Worm (Caenorhabditis elegans): ENCODE measurements around the gene slc-17.3.

Gene slc-17.3

ce11 chrIII:7889036-7889435 lies 23.9 kb upstream of the slc-17.3 start:
- TF ChIP-seq drap-1 (GFP tag; optimal IDR thresholded peaks at IDR 0.05), result no peak
- TF ChIP-seq mab-5 (tag; optimal IDR thresholded peaks at IDR 0.05), result no peak
- TF ChIP-seq snpc-4 (tag; optimal IDR thresholded peaks at IDR 0.05), result no peak
- TF ChIP-seq cnd-1 (tag; optimal IDR thresholded peaks at IDR 0.05), result no peak

ce11 chrIII:7884863-7885262 lies 19.8 kb upstream of the slc-17.3 start, which contains the start of gene ZK688.11:
TSS of gene ZK688.11 (minus strand) at chrIII:7884963.
- no peak for TF ChIP-seq nhr-28 (tag; optimal IDR thresholded peaks at IDR 0.05)
- no peak for TF ChIP-seq unc-120 (tag; optimal IDR thresholded peaks at IDR 0.05; ENCODE audit: poor library complexity, severe bottlenecking)
- no peak for TF ChIP-seq nhr-2 (tag; optimal IDR thresholded peaks at IDR 0.05)

ce11 chrIII:7882900-7883299 lies 17.8 kb upstream of the slc-17.3 start, which contains the start of gene ZK688.9:
TSS of gene ZK688.9 (minus strand) at chrIII:7883000.
- TF ChIP-seq mab-5 (tag; optimal IDR thresholded peaks at IDR 0.05) (no peak), elt-1 (tag; optimal IDR thresholded peaks at IDR 0.05; ENCODE audit: borderline replicate concordance, insufficient read depth) (no peak), mep-1 (tag; optimal IDR thresholded peaks at IDR 0.05) (no peak), nhr-76 (tag; optimal IDR thresholded peaks at IDR 0.05) (no peak), unc-120 (tag; optimal IDR thresholded peaks at IDR 0.05; ENCODE audit: poor library complexity, severe bottlenecking) (no peak), mls-2 (tag; optimal IDR thresholded peaks at IDR 0.05) (no peak), bed-3 (GFP tag; optimal IDR thresholded peaks at IDR 0.05) (no peak), unc-62 (GFP tag; optimal IDR thresholded peaks at IDR 0.05) (no peak), drap-1 (GFP tag; optimal IDR thresholded peaks at IDR 0.05) (no peak), ztf-11 (tag; optimal IDR thresholded peaks at IDR 0.05) (no peak), ham-2 (GFP tag; optimal IDR thresholded peaks at IDR 0.05) (no peak), lin-32 (GFP tag; optimal IDR thresholded peaks at IDR 0.05) (no peak), snpc-4 (tag; optimal IDR thresholded peaks at IDR 0.05) (no peak), nhr-12 (tag; optimal IDR thresholded peaks at IDR 0.05) (no peak), sem-2 (GFP tag; optimal IDR thresholded peaks at IDR 0.05) (no peak), M03D4.4 (tag; optimal IDR thresholded peaks at IDR 0.05) (no peak), ceh-39 (tag; optimal IDR thresholded peaks at IDR 0.05) (no peak)

ce11 chrIII:7880132-7880715 lies 15.1 kb upstream of the slc-17.3 start:
- TF ChIP-seq nhr-28 (tag; optimal IDR thresholded peaks at IDR 0.05), result no peak
- no peak for TF ChIP-seq flh-1 (GFP tag; optimal IDR thresholded peaks at IDR 0.05)
- peak; percentile 57 for TF ChIP-seq unc-120 (tag; optimal IDR thresholded peaks at IDR 0.05; ENCODE audit: poor library complexity, severe bottlenecking)
- no peak for TF ChIP-seq ham-2 (GFP tag; optimal IDR thresholded peaks at IDR 0.05)
- peak; percentile 75 for TF ChIP-seq hlh-1 (tag; optimal IDR thresholded peaks at IDR 0.05)
- TF ChIP-seq unc-62 (GFP tag; optimal IDR thresholded peaks at IDR 0.05), result peak; percentile 46
- TF ChIP-seq bed-3 (GFP tag; optimal IDR thresholded peaks at IDR 0.05), result no peak
- no peak for TF ChIP-seq cnd-1 (tag; optimal IDR thresholded peaks at IDR 0.05)
- TF ChIP-seq ztf-11 (tag; optimal IDR thresholded peaks at IDR 0.05), result no peak
- no peak for TF ChIP-seq M03D4.4 (tag; optimal IDR thresholded peaks at IDR 0.05)
- TF ChIP-seq ceh-43 (GFP tag; optimal IDR thresholded peaks at IDR 0.05), result no peak
- no peak for TF ChIP-seq zip-8 (tag; optimal IDR thresholded peaks at IDR 0.05)

- TF ChIP-seq elt-1 (tag; optimal IDR thresholded peaks at IDR 0.05; ENCODE audit: borderline replicate concordance, insufficient read depth), result no peak
- no peak for TF ChIP-seq flh-1 (GFP tag; optimal IDR thresholded peaks at IDR 0.05)
- no peak for TF ChIP-seq pha-4 (tag; optimal IDR thresholded peaks at IDR 0.05)
- TF ChIP-seq ztf-11 (tag; optimal IDR thresholded peaks at IDR 0.05), result no peak
- TF ChIP-seq nhr-237 (tag; optimal IDR thresholded peaks at IDR 0.05), result no peak
- TF ChIP-seq lsy-2 (tag; optimal IDR thresholded peaks at IDR 0.05), result no peak
- TF ChIP-seq ceh-39 (tag; optimal IDR thresholded peaks at IDR 0.05), result no peak
- TF ChIP-seq tbx-8 (GFP tag; optimal IDR thresholded peaks at IDR 0.05), result no peak
- TF ChIP-seq hlh-1 (tag; optimal IDR thresholded peaks at IDR 0.05), result no peak
- no peak for TF ChIP-seq unc-120 (tag; optimal IDR thresholded peaks at IDR 0.05; ENCODE audit: poor library complexity, severe bottlenecking)
- TF ChIP-seq sptf-1 (tag; optimal IDR thresholded peaks at IDR 0.05), result no peak
These were observed 13.8 kb upstream of the slc-17.3 start, which contains the start of gene sup-18 for ce11 chrIII:7878852-7879329. TSS of gene sup-18 (minus strand) at chrIII:7878902.

All from whole organism, mixed stage, embryonic.